Worm (Caenorhabditis elegans) whole organism, mixed stage, embryonic: Measurements from ENCODE around the gene acp-2.

Experiments used
- ces-1 ChIP-seq: fragments of 150-350 bp; optimal IDR thresholded peaks from 2 replicates; lab custom pipeline; 2014; ENCODE audit warnings: missing biosample characterization, missing genetic modification reagents, missing genetic modification characterization
- nhr-12 ChIP-seq: fragments of 150-350 bp; optimal IDR thresholded peaks from 2 replicates; lab custom pipeline; 2014; ENCODE audit warnings: missing biosample characterization, missing genetic modification characterization
- sptf-1 ChIP-seq: sonication (generic microtip); optimal IDR thresholded peaks from 2 replicates; lab custom pipeline; 2017; ENCODE audit warnings: mild to moderate bottlenecking, missing genetic modification characterization, moderate library complexity, missing compliant biosample characterization

ce11 chrII:8431954-8432353, at the start of gene acp-2:
- no peak for TF ChIP-seq nhr-12 (tag; lab: Kevin White, UChicago)
- TF ChIP-seq ces-1, result no peak
- no peak for TF ChIP-seq sptf-1 (tag; lab: Kevin White, UChicago)
